Worm (Caenorhabditis elegans) whole organism, early embryonic: ENCODE data around the gene R10E8.5.

ENCODE experiments used
- F13C5.2 ChIP-seq: sonication (generic microtip); optimal IDR thresholded peaks from 2 replicates; lab custom pipeline; 2017; ENCODE audit warnings: mild to moderate bottlenecking, missing genetic modification characterization, inconsistent platforms, missing compliant biosample characterization
- aly-1 ChIP-seq: sonication (generic microtip); optimal IDR thresholded peaks from 2 replicates; lab custom pipeline; 2016; ENCODE audit warnings: missing genetic modification characterization, missing compliant biosample characterization
- ama-1 ChIP-seq: fragments of 150-350 bp; optimal IDR thresholded peaks from 2 replicates; lab custom pipeline; 2014
- ceh-13 ChIP-seq: fragments of 200-800 bp; sonication (Bioruptor generic); optimal IDR thresholded peaks from 2 replicates; lab custom pipeline; 2018; ENCODE audit warnings: mild to moderate bottlenecking, missing genetic modification characterization, missing compliant biosample characterization
- ceh-36 ChIP-seq: sonication (generic microtip); optimal IDR thresholded peaks from 2 replicates; lab custom pipeline; 2016; ENCODE audit warnings: missing genetic modification characterization, inconsistent platforms, missing compliant biosample characterization
- flt-1 ChIP-seq: fragments of 200-800 bp; sonication (Bioruptor generic); IDR thresholded peaks from 2 replicates; pipeline ENCODE4 v1.3.6; 2022; ENCODE audit warnings: missing genetic modification characterization, missing compliant biosample characterization
- hmbx-1 ChIP-seq: sonication (generic microtip); optimal IDR thresholded peaks from 2 replicates; lab custom pipeline; 2016; ENCODE audit warnings: mild to moderate bottlenecking, missing genetic modification characterization, missing compliant biosample characterization
- hmg-4 ChIP-seq: fragments of 200-800 bp; sonication (Bioruptor generic); optimal IDR thresholded peaks from 2 replicates; lab custom pipeline; 2018; ENCODE audit warnings: mild to moderate bottlenecking, missing genetic modification characterization, missing compliant biosample characterization
- hnd-1 ChIP-seq: sonication (generic microtip); optimal IDR thresholded peaks from 2 replicates; lab custom pipeline; 2016; ENCODE audit warnings: missing genetic modification characterization, missing compliant biosample characterization
- scrt-1 ChIP-seq: fragments of 200-800 bp; sonication (Bioruptor generic); IDR thresholded peaks from 2 replicates; pipeline ENCODE4 v1.3.6; 2022; ENCODE audit warnings: missing genetic modification characterization, missing compliant biosample characterization
- sea-1 ChIP-seq: fragments of 200-800 bp; sonication (Bioruptor generic); conservative IDR thresholded peaks from 2 replicates; pipeline ENCODE4 v1.3.6; 2022; ENCODE audit warnings: missing genetic modification characterization, missing compliant biosample characterization
- tbx-11 ChIP-seq: fragments of 200-800 bp; sonication (Bioruptor generic); IDR thresholded peaks from 2 replicates; pipeline ENCODE4 v1.3.6; 2022; ENCODE audit warnings: missing genetic modification characterization, missing compliant biosample characterization
- tra-4 ChIP-seq: sonication (generic microtip); optimal IDR thresholded peaks from 2 replicates; lab custom pipeline; 2017; ENCODE audit warnings: missing genetic modification characterization, missing compliant biosample characterization

- no peak for TF ChIP-seq aly-1 (tag; lab: Kevin White, UChicago)
- no peak for TF ChIP-seq ama-1 (lab: Kevin White, UChicago)
- TF ChIP-seq ceh-13 (GFP tag; lab: Kevin White, UChicago): no peak
- no peak for TF ChIP-seq ceh-36 (tag; lab: Kevin White, UChicago)
- TF ChIP-seq tbx-11 (GFP tag; lab: Robert Waterston, UW): no peak
- TF ChIP-seq F13C5.2 (tag; lab: Kevin White, UChicago): no peak
- no peak for TF ChIP-seq hmg-4
- no peak for TF ChIP-seq scrt-1 (GFP tag; lab: Robert Waterston, UW)
- no peak for TF ChIP-seq tra-4 (tag; lab: Kevin White, UChicago)
- TF ChIP-seq hmbx-1 (tag; lab: Kevin White, UChicago): no peak
- TF ChIP-seq hnd-1 (tag; lab: Kevin White, UChicago): no peak
- no peak for TF ChIP-seq sea-1 (GFP tag; lab: Robert Waterston, UW)
- no peak for TF ChIP-seq flt-1 (GFP tag; lab: Robert Waterston, UW)
Observed at ce11 chrV:18252239-18252638, 2.3 kb upstream of the R10E8.5 start, which contains the start of gene R10E8.1.
